Fruit fly (Drosophila melanogaster): ENCODE data around the gene CG7655.

CG7655 gene

dm6 chr3R:17718051-17718693 is 35.7 kb downstream of the CG7655 start, which contains the start of gene osa (continued):
- TF ChIP-seq Spps (tag; optimal IDR thresholded peaks at IDR 0.05) (no peak), NFAT (GFP tag; IDR thresholded peaks at IDR 0.05) (no peak), CG12769 (tag; optimal IDR thresholded peaks at IDR 0.05) (no peak), CG4854 (GFP tag; optimal IDR thresholded peaks at IDR 0.05) (no peak), CG1603 (tag; optimal IDR thresholded peaks at IDR 0.05) (peak; percentile 32), CG10565 (GFP tag; optimal IDR thresholded peaks at IDR 0.05) (no peak), PHDP (tag; optimal IDR thresholded peaks at IDR 0.05) (no peak), grn (GFP tag; optimal IDR thresholded peaks at IDR 0.05) (no peak), CG7839 (tag; optimal IDR thresholded peaks at IDR 0.05) (no peak), repo (GFP tag; optimal IDR thresholded peaks at IDR 0.05) (no peak), Blimp-1 (GFP tag; optimal IDR thresholded peaks at IDR 0.05) (peak; percentile 4), pho (GFP tag; optimal IDR thresholded peaks at IDR 0.05) (no peak), CG9817 (tag; optimal IDR thresholded peaks at IDR 0.05) (no peak), zfh2 (GFP tag; optimal IDR thresholded peaks at IDR 0.05) (no peak), trh (GFP tag; optimal IDR thresholded peaks at IDR 0.05) (no peak), Sry-β (GFP tag; optimal IDR thresholded peaks at IDR 0.05) (no peak), Vsx1 (GFP tag; optimal IDR thresholded peaks at IDR 0.05) (no peak), CG12155 (GFP tag; optimal IDR thresholded peaks at IDR 0.05) (peak; percentile 90), cg (GFP tag; optimal IDR thresholded peaks at IDR 0.05) (peak; percentile 5), nmo (GFP tag; optimal IDR thresholded peaks at IDR 0.05) (peak; percentile 64), pfk (GFP tag; optimal IDR thresholded peaks at IDR 0.05) (peak; percentile 88), CG11504 (tag; optimal IDR thresholded peaks at IDR 0.05) (peak; percentile 13), CG9215 (GFP tag; IDR thresholded peaks at IDR 0.05) (no peak), disco-r (GFP tag; optimal IDR thresholded peaks at IDR 0.05) (no peak), crol (GFP tag; IDR thresholded peaks at IDR 0.05) (no peak), gfzf (GFP tag; optimal IDR thresholded peaks at IDR 0.05) (peak; percentile 58), esg (GFP tag; conservative IDR thresholded peaks at IDR 0.05) (no peak), Fer1 (GFP tag; optimal IDR thresholded peaks at IDR 0.05) (peak; percentile 34), CG10959 (GFP tag; IDR thresholded peaks at IDR 0.05) (no peak), CG3838 (GFP tag; optimal IDR thresholded peaks at IDR 0.05) (no peak), Ets65A (GFP tag) (peak; percentile 48), CG17568 (GFP tag; optimal IDR thresholded peaks at IDR 0.05) (no peak), tap (tag; optimal IDR thresholded peaks at IDR 0.05) (no peak), gem (tag; optimal IDR thresholded peaks at IDR 0.05) (no peak), Hey (tag; optimal IDR thresholded peaks at IDR 0.05) (no peak), CG4730 (GFP tag; IDR thresholded peaks at IDR 0.05) (no peak), ap (GFP tag; IDR thresholded peaks at IDR 0.05) (no peak), Atf6 (GFP tag; IDR thresholded peaks at IDR 0.05) (no peak), CG4404 (GFP tag; IDR thresholded peaks at IDR 0.05) (no peak), HLH3B (GFP tag; IDR thresholded peaks at IDR 0.05) (no peak), Myb (GFP tag; optimal IDR thresholded peaks at IDR 0.05) (peak; percentile 86), da (GFP tag; optimal IDR thresholded peaks at IDR 0.05) (no peak), E2f2 (GFP tag; IDR thresholded peaks at IDR 0.05) (no peak), onecut (GFP tag; IDR thresholded peaks at IDR 0.05) (peak; percentile 33), CG6254 (GFP tag; optimal IDR thresholded peaks at IDR 0.05) (no peak), Tbp (GFP tag; optimal IDR thresholded peaks at IDR 0.05) (no peak), Gug (GFP tag; IDR thresholded peaks at IDR 0.05) (peak; percentile 62; the same call in 2 of the 4 replicates), CG10543 (GFP tag; optimal IDR thresholded peaks at IDR 0.05) (peak; percentile 20), Hmx (GFP tag; optimal IDR thresholded peaks at IDR 0.05) (no peak), unpg (GFP tag; optimal IDR thresholded peaks at IDR 0.05) (no peak), Dp (GFP tag; optimal IDR thresholded peaks at IDR 0.05) (peak; percentile 65)
